In the genomic region with DNA sequence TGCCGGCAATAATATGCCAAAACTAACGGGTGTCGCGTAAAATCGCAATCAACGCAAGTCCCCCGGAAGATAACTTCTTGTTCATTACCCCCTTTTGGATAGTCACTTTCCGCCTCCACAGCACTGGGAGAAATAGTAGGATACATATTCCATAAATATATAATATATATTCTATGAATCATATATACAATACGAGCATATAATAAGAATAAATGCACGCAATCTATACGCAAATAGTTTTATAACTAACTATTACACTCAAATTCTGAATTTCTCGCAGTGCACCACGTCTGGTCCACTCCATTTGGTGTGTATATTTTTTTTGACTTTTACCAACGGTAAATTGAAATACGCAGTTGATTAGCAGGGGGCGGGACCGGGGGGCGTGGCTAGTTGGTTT, we compare ENCODE assay signal across 3 fruit fly cellular contexts.
TF ChIP-seq lines count a peak whose summit lies in the region.

No protein-coding gene starts in this region.

- no peak for TF ChIP-seq CTCF in whole organism, embryonic (GFP tag; optimal IDR thresholded peaks at IDR 0.05; lab: Kevin White, UChicago)

TF ChIP-seq in whole organism, embryonic, 481 proteins besides CTCF, POLR2A, EP300 and RAD21 (continues in another document):
- TF ChIP-seq Ada2b (GFP tag; IDR thresholded peaks at IDR 0.05; lab: Robert Waterston, UW) (peak; percentile 26; the same call in 1 of the 2 replicates), tll (GFP tag; optimal IDR thresholded peaks at IDR 0.05; lab: Kevin White, UChicago) (no peak), Drgx (GFP tag; IDR thresholded peaks at IDR 0.05; lab: Robert Waterston, UW) (peak; percentile 43; the same call in 1 of the 2 replicates), inv (GFP tag; IDR thresholded peaks at IDR 0.05; lab: Robert Waterston, UW; ENCODE audit: partially characterized antibody) (no peak), CG10979 (tag; optimal IDR thresholded peaks at IDR 0.05; lab: Kevin White, UChicago) (peak; percentile 29), NC2β (GFP tag; optimal IDR thresholded peaks at IDR 0.05; lab: Kevin White, UChicago) (no peak), zfh1 (GFP tag; IDR thresholded peaks at IDR 0.05; lab: Robert Waterston, UW) (0 out of 3 replicates have a peak, but pooled peaks have one; percentile 5), E2f1 (GFP tag; IDR thresholded peaks at IDR 0.05; lab: Robert Waterston, UW) (0 out of 2 replicates have a peak, but pooled peaks have one; percentile 25), CG11695 (GFP tag; IDR thresholded peaks at IDR 0.05; lab: Robert Waterston, UW) (0 out of 3 replicates have a peak, but pooled peaks have one; percentile 36), vvl (GFP tag; IDR thresholded peaks at IDR 0.05; lab: Robert Waterston, UW) (0 out of 2 replicates have a peak, but pooled peaks have one; percentile 18), dm (GFP tag; optimal IDR thresholded peaks at IDR 0.05; lab: Kevin White, UChicago) (no peak), CG17361 (GFP tag; IDR thresholded peaks at IDR 0.05; lab: Robert Waterston, UW) (no peak), CG14710 (tag; optimal IDR thresholded peaks at IDR 0.05; lab: Kevin White, UChicago) (peak; percentile 6), CG7372 (GFP tag; IDR thresholded peaks at IDR 0.05; lab: Robert Waterston, UW) (no peak), CG7271 (tag; optimal IDR thresholded peaks at IDR 0.05; lab: Kevin White, UChicago) (no peak), nerfin-1 (tag; optimal IDR thresholded peaks at IDR 0.05; lab: Kevin White, UChicago) (no peak), tap (tag; optimal IDR thresholded peaks at IDR 0.05; lab: Kevin White, UChicago) (no peak), gsb-n (tag; optimal IDR thresholded peaks at IDR 0.05; lab: Kevin White, UChicago) (peak; percentile 4), GATAe (GFP tag; conservative IDR thresholded peaks at IDR 0.05; lab: Robert Waterston, UW) (no peak), hth (optimal IDR thresholded peaks at IDR 0.05; lab: Kevin White, UChicago) (no peak), CG18476 (GFP tag; optimal IDR thresholded peaks at IDR 0.05; lab: Kevin White, UChicago) (no peak), maf-S (GFP tag; optimal IDR thresholded peaks at IDR 0.05; lab: Kevin White, UChicago) (no peak), Dbx (GFP tag; IDR thresholded peaks at IDR 0.05; lab: Robert Waterston, UW) (no peak), CG15514 (GFP tag; optimal IDR thresholded peaks at IDR 0.05; lab: Kevin White, UChicago) (no peak), zfh2 (GFP tag; optimal IDR thresholded peaks at IDR 0.05; lab: Kevin White, UChicago) (no peak), HLH4C (GFP tag; IDR thresholded peaks at IDR 0.05; lab: Robert Waterston, UW; ENCODE audit: partially characterized antibody) (no peak), CG2678 (tag; optimal IDR thresholded peaks at IDR 0.05; lab: Kevin White, UChicago) (no peak), Chrac-16 (GFP tag; optimal IDR thresholded peaks at IDR 0.05; lab: Kevin White, UChicago) (no peak)

TF ChIP-seq in whole organism, prepupa, 60 proteins besides CTCF, POLR2A, EP300 and RAD21:
- no peak for TF ChIP-seq topi (GFP tag; optimal IDR thresholded peaks at IDR 0.05; lab: Kevin White, UChicago)
- no peak for TF ChIP-seq Sox15 (GFP tag; optimal IDR thresholded peaks at IDR 0.05; lab: Kevin White, UChicago)
- peak; percentile 78 for TF ChIP-seq CG32006 (GFP tag; optimal IDR thresholded peaks at IDR 0.05; lab: Kevin White, UChicago)
- peak; percentile 55 for TF ChIP-seq CG6276 (GFP tag; optimal IDR thresholded peaks at IDR 0.05; lab: Kevin White, UChicago)
- TF ChIP-seq Hr4 (GFP tag; optimal IDR thresholded peaks at IDR 0.05; lab: Kevin White, UChicago): peak; percentile 35
- TF ChIP-seq esn (GFP tag; optimal IDR thresholded peaks at IDR 0.05; lab: Kevin White, UChicago): no peak
- TF ChIP-seq eg (GFP tag; IDR thresholded peaks at IDR 0.05; lab: Robert Waterston, UW): peak; percentile 57; the same call in 2 of the 3 replicates
- peak; percentile 47 for TF ChIP-seq CG10631 (GFP tag; optimal IDR thresholded peaks at IDR 0.05; lab: Kevin White, UChicago)
- peak; percentile 42 for TF ChIP-seq achi (GFP tag; optimal IDR thresholded peaks at IDR 0.05; lab: Kevin White, UChicago)
- TF ChIP-seq CG8119 (GFP tag; IDR thresholded peaks at IDR 0.05; lab: Robert Waterston, UW): peak; percentile 50; the same call in 2 of the 3 replicates
- TF ChIP-seq CG15336 (GFP tag; IDR thresholded peaks at IDR 0.05; lab: Robert Waterston, UW): peak; percentile 67
- no peak for TF ChIP-seq CG11294 (GFP tag; IDR thresholded peaks at IDR 0.05; lab: Robert Waterston, UW)
- TF ChIP-seq Met (GFP tag; optimal IDR thresholded peaks at IDR 0.05; lab: Kevin White, UChicago): no peak
- peak; percentile 45 for TF ChIP-seq dac (GFP tag; optimal IDR thresholded peaks at IDR 0.05; lab: Kevin White, UChicago)
- TF ChIP-seq CG7368 (GFP tag; optimal IDR thresholded peaks at IDR 0.05; lab: Kevin White, UChicago): no peak
- no peak for TF ChIP-seq CG11902 (GFP tag; optimal IDR thresholded peaks at IDR 0.05; lab: Kevin White, UChicago)
- TF ChIP-seq CG6792 (GFP tag; optimal IDR thresholded peaks at IDR 0.05; lab: Kevin White, UChicago): no peak
- peak in 1 of 2 experiments; percentile 40 for TF ChIP-seq salr (GFP tag; optimal IDR thresholded peaks at IDR 0.05; lab: Kevin White, UChicago)
- TF ChIP-seq CG34406 (GFP tag; optimal IDR thresholded peaks at IDR 0.05; lab: Kevin White, UChicago): no peak
- peak; percentile 6 for TF ChIP-seq CG11762 (GFP tag; optimal IDR thresholded peaks at IDR 0.05; lab: Kevin White, UChicago; ENCODE audit: insufficient read depth)
- TF ChIP-seq CG6163 (GFP tag; IDR thresholded peaks at IDR 0.05; lab: Robert Waterston, UW): peak; percentile 59; the same call in 2 of the 3 replicates
- no peak for TF ChIP-seq svp (GFP tag; lab: Kevin White, UChicago)
- peak; percentile 35 for TF ChIP-seq OdsH (GFP tag; optimal IDR thresholded peaks at IDR 0.05; lab: Kevin White, UChicago)
- peak; percentile 33 for TF ChIP-seq CG3919 (GFP tag; optimal IDR thresholded peaks at IDR 0.05; lab: Kevin White, UChicago)
- peak; percentile 27; the same call in 1 of the 2 replicates for TF ChIP-seq Gug (GFP tag; IDR thresholded peaks at IDR 0.05; lab: Robert Waterston, UW)
- TF ChIP-seq Ets96B (tag; optimal IDR thresholded peaks at IDR 0.05; lab: Kevin White, UChicago): no peak
- TF ChIP-seq Hr39 (GFP tag; optimal IDR thresholded peaks at IDR 0.05; lab: Kevin White, UChicago): no peak
- peak; percentile 48 for TF ChIP-seq CG4318 (GFP tag; optimal IDR thresholded peaks at IDR 0.05; lab: Kevin White, UChicago)
- peak; percentile 21 for TF ChIP-seq acj6 (GFP tag; optimal IDR thresholded peaks at IDR 0.05; lab: Kevin White, UChicago)
- TF ChIP-seq Eip78C (GFP tag; lab: Kevin White, UChicago): peak; percentile 45

TF ChIP-seq in whole organism, pupa, 21 proteins besides CTCF, POLR2A, EP300 and RAD21:
- TF ChIP-seq EcR (GFP tag; optimal IDR thresholded peaks at IDR 0.05; lab: Kevin White, UChicago): no peak
- TF ChIP-seq CG10348 (GFP tag; IDR thresholded peaks at IDR 0.05; lab: Robert Waterston, UW): no peak
- no peak for TF ChIP-seq Snoo (tag; optimal IDR thresholded peaks at IDR 0.05; lab: Kevin White, UChicago)
- no peak for TF ChIP-seq CG34367 (tag; optimal IDR thresholded peaks at IDR 0.05; lab: Kevin White, UChicago)
- TF ChIP-seq Ets98B (GFP tag; IDR thresholded peaks at IDR 0.05; lab: Robert Waterston, UW): peak; percentile 28; the same call in 1 of the 2 replicates
- no peak for TF ChIP-seq gl (tag; optimal IDR thresholded peaks at IDR 0.05; lab: Kevin White, UChicago)
- TF ChIP-seq CG12605 (GFP tag; IDR thresholded peaks at IDR 0.05; lab: Robert Waterston, UW): no peak
- TF ChIP-seq rn (GFP tag; IDR thresholded peaks at IDR 0.05; lab: Robert Waterston, UW): no peak
- TF ChIP-seq fd96Ca (GFP tag; IDR thresholded peaks at IDR 0.05; lab: Robert Waterston, UW): no peak
- TF ChIP-seq CG9948 (tag; optimal IDR thresholded peaks at IDR 0.05; lab: Kevin White, UChicago): peak; percentile 25
- peak; percentile 15 for TF ChIP-seq Pif1A (GFP tag; optimal IDR thresholded peaks at IDR 0.05; lab: Kevin White, UChicago)
- no peak for TF ChIP-seq CG13204 (GFP tag; optimal IDR thresholded peaks at IDR 0.05; lab: Kevin White, UChicago)
- peak; percentile 74 for TF ChIP-seq CG14655 (GFP tag; optimal IDR thresholded peaks at IDR 0.05; lab: Kevin White, UChicago)
- TF ChIP-seq CG4496 (GFP tag; IDR thresholded peaks at IDR 0.05; lab: Robert Waterston, UW): peak; percentile 63; the same call in 2 of the 3 replicates
- TF ChIP-seq CG8301 (tag; optimal IDR thresholded peaks at IDR 0.05; lab: Kevin White, UChicago): peak; percentile 79
- TF ChIP-seq CG15710 (tag; optimal IDR thresholded peaks at IDR 0.05; lab: Kevin White, UChicago): no peak
- peak; percentile 27 for TF ChIP-seq CG17806 (tag; optimal IDR thresholded peaks at IDR 0.05; lab: Kevin White, UChicago)
- peak; percentile 23 for TF ChIP-seq CG8159 (tag; optimal IDR thresholded peaks at IDR 0.05; lab: Kevin White, UChicago)
- no peak for TF ChIP-seq Pif1B (GFP tag; optimal IDR thresholded peaks at IDR 0.05; lab: Kevin White, UChicago)
- no peak for TF ChIP-seq CG32121 (GFP tag; IDR thresholded peaks at IDR 0.05; lab: Robert Waterston, UW)
- TF ChIP-seq D1 (tag; optimal IDR thresholded peaks at IDR 0.05; lab: Kevin White, UChicago): no peak
